Worm (Caenorhabditis elegans) whole organism, early embryonic: ENCODE data around the gene wdr-5.3.

Source experiments
- B0310.2 ChIP-seq: sonication (generic microtip); optimal IDR thresholded peaks from 2 replicates; lab custom pipeline; 2016; ENCODE audit warnings: mild to moderate bottlenecking, missing genetic modification characterization, missing compliant biosample characterization
- F13C5.2 ChIP-seq: sonication (generic microtip); optimal IDR thresholded peaks from 2 replicates; lab custom pipeline; 2017; ENCODE audit warnings: mild to moderate bottlenecking, missing genetic modification characterization, inconsistent platforms, missing compliant biosample characterization
- aly-1 ChIP-seq: sonication (generic microtip); optimal IDR thresholded peaks from 2 replicates; lab custom pipeline; 2016; ENCODE audit warnings: missing genetic modification characterization, missing compliant biosample characterization
- ama-1 ChIP-seq: fragments of 150-350 bp; optimal IDR thresholded peaks from 2 replicates; lab custom pipeline; 2014
- ceh-13 ChIP-seq: fragments of 200-800 bp; sonication (Bioruptor generic); optimal IDR thresholded peaks from 2 replicates; lab custom pipeline; 2018; ENCODE audit warnings: mild to moderate bottlenecking, missing genetic modification characterization, missing compliant biosample characterization
- ceh-36 ChIP-seq: sonication (generic microtip); optimal IDR thresholded peaks from 2 replicates; lab custom pipeline; 2016; ENCODE audit warnings: missing genetic modification characterization, inconsistent platforms, missing compliant biosample characterization
- ets-7 ChIP-seq: sonication (generic microtip); optimal IDR thresholded peaks from 2 replicates; lab custom pipeline; 2016; ENCODE audit warnings: missing genotype, missing genetic modification characterization, missing compliant biosample characterization
- flt-1 ChIP-seq: fragments of 200-800 bp; sonication (Bioruptor generic); IDR thresholded peaks from 2 replicates; pipeline ENCODE4 v1.3.6; 2022; ENCODE audit warnings: missing genetic modification characterization, missing compliant biosample characterization
- hmbx-1 ChIP-seq: sonication (generic microtip); optimal IDR thresholded peaks from 2 replicates; lab custom pipeline; 2016; ENCODE audit warnings: mild to moderate bottlenecking, missing genetic modification characterization, missing compliant biosample characterization
- hmg-4 ChIP-seq: fragments of 200-800 bp; sonication (Bioruptor generic); optimal IDR thresholded peaks from 2 replicates; lab custom pipeline; 2018; ENCODE audit warnings: mild to moderate bottlenecking, missing genetic modification characterization, missing compliant biosample characterization
- hnd-1 ChIP-seq: sonication (generic microtip); optimal IDR thresholded peaks from 2 replicates; lab custom pipeline; 2016; ENCODE audit warnings: missing genetic modification characterization, missing compliant biosample characterization
- pes-1 ChIP-seq: fragments of 200-800 bp; sonication (Bioruptor generic); IDR thresholded peaks from 2 replicates; pipeline ENCODE4 v1.3.6; 2022; ENCODE audit warnings: missing genetic modification reagents, missing genetic modification characterization, missing compliant biosample characterization
- scrt-1 ChIP-seq: fragments of 200-800 bp; sonication (Bioruptor generic); IDR thresholded peaks from 2 replicates; pipeline ENCODE4 v1.3.6; 2022; ENCODE audit warnings: missing genetic modification characterization, missing compliant biosample characterization
- sea-1 ChIP-seq: fragments of 200-800 bp; sonication (Bioruptor generic); conservative IDR thresholded peaks from 2 replicates; pipeline ENCODE4 v1.3.6; 2022; ENCODE audit warnings: missing genetic modification characterization, missing compliant biosample characterization
- tbx-11 ChIP-seq: fragments of 200-800 bp; sonication (Bioruptor generic); IDR thresholded peaks from 2 replicates; pipeline ENCODE4 v1.3.6; 2022; ENCODE audit warnings: missing genetic modification characterization, missing compliant biosample characterization
- tbx-37 ChIP-seq: fragments of 200-800 bp; sonication (Bioruptor generic); conservative IDR thresholded peaks from 2 replicates; pipeline ENCODE4 v1.3.6; 2022; ENCODE audit warnings: missing genetic modification reagents, missing genetic modification characterization, missing compliant biosample characterization
- tra-4 ChIP-seq: sonication (generic microtip); optimal IDR thresholded peaks from 2 replicates; lab custom pipeline; 2017; ENCODE audit warnings: missing genetic modification characterization, missing compliant biosample characterization

Gene wdr-5.3

DNA sequence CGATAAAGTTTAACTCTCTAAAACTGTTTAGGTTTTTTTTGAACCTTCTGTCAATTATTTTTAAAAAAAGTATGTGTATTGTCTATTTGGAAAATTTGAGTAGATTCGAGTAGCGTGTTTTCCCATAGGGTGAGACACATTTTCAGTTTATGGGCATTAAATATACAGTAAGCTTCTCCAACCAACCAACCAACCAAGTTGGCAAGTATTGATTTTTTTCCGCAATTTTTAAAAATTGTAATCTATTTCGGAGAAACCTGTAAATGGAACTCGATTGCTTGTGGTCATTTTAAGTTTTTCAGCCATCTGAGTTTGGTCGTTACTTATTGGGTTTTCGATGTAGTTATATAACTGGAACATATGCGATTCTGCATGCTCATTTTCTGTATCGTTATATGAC, 8.1 kb downstream of the wdr-5.3 start, which contains the start of gene srj-21:
srj-21 (plus strand) TSS at position 301 of the 400 bp plus-strand sequence.
- no peak for TF ChIP-seq ceh-36 (tag; lab: Kevin White, UChicago)
- no peak for TF ChIP-seq ets-7 (tag; lab: Kevin White, UChicago)
- TF ChIP-seq hmg-4 (GFP tag; lab: Kevin White, UChicago) = no peak
- TF ChIP-seq flt-1 = no peak
- no peak for TF ChIP-seq tbx-37
- TF ChIP-seq F13C5.2 (tag; lab: Kevin White, UChicago) = no peak
- TF ChIP-seq hnd-1 (tag; lab: Kevin White, UChicago) = no peak
- TF ChIP-seq hmbx-1 (tag; lab: Kevin White, UChicago) = no peak
- TF ChIP-seq tbx-11 (GFP tag; lab: Robert Waterston, UW) = no peak
- TF ChIP-seq B0310.2 (tag; lab: Kevin White, UChicago) = no peak
- TF ChIP-seq aly-1 (tag; lab: Kevin White, UChicago) = no peak
- no peak for TF ChIP-seq sea-1 (GFP tag; lab: Robert Waterston, UW)
- TF ChIP-seq ceh-13 (GFP tag; lab: Kevin White, UChicago) = no peak
- no peak for TF ChIP-seq ama-1 (lab: Kevin White, UChicago)
- TF ChIP-seq pes-1 (GFP tag; lab: Robert Waterston, UW) = no peak
- TF ChIP-seq scrt-1 (GFP tag; lab: Robert Waterston, UW) = no peak

DNA sequence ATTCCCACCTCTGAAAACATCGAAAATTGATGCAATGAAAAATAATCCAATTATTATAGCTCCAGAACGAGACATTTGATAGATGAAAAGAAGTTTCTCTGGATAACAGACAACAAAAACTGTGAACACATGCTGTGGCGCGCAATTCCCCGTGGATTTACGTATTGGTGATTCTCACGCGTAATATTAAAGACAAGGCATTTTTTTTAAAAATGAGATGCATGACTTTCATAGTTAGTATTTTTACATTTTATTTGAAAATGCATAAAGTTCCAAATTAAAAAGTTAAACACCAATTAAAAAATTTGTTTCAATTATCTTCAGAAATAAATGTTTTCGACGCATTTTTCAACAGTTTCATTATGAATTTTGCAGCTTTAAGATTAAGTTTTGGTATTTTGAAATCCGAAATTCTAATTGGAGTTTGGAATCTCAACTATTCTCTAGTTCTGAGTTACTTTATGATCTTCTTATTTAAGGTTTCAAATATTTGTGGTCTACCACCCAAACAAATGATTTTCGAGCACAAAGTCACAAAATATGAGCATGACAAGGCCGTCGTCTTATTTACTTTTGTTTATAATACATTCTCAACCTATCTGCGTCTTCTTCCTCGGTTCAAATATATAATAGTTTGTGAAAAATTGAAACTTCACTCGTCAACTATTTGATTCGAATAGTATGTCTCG, 10.5 kb downstream of the wdr-5.3 start, which contains the start of the genes selt-1.2 and F28H7.2:
selt-1.2 (minus strand) TSS at position 101 of the 689 bp plus-strand sequence.
F28H7.2 (plus strand) TSS at position 639 of the 689 bp plus-strand sequence.
- TF ChIP-seq hmg-4 (GFP tag; lab: Kevin White, UChicago) (no peak), ama-1 (lab: Kevin White, UChicago) (no peak), tra-4 (tag; lab: Kevin White, UChicago) (no peak), pes-1 (GFP tag; lab: Robert Waterston, UW) (no peak), F13C5.2 (tag; lab: Kevin White, UChicago) (no peak)

DNA sequence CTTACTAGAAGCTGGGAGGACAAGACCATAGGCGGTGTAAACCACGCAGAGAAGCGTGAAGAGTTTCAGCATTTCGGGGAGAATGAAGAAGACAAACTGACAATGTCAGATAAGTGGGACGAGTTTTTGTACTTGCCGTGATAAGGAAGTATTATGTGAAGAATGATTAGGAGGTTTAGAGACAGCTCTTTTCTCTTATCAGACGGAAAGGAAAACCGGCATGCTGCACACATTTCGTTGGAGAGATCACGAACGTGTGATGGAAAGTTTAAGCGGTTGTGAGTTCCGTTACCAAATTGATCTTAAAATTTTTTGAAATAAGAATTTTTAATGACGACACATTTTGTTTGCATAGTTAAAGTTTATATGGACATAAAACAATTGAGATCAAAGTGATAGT, 13.7 kb downstream of the wdr-5.3 start, which contains the start of gene F28H7.3:
F28H7.3 (minus strand) TSS at position 159 of the 400 bp plus-strand sequence.
- TF ChIP-seq hmbx-1 (tag; lab: Kevin White, UChicago) (no peak), F13C5.2 (tag; lab: Kevin White, UChicago) (no peak), tra-4 (tag; lab: Kevin White, UChicago) (no peak)

DNA sequence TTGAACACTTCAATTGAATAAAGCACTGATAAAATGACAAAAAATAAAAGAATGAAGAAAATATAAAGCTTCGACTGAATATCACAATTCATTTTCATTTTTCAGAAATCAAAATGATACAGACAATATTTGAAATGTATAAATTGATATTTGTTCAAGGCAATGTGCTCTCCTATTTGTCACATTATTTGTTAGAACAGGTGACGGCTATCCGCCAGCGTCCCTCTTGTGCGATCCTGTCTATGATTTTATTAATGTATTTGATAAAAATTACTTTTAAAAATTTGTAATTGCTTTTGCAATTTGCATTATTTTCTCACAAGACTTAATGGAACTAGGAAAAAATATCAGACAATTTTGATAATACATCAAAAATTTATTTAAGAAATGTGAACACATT, 17.1 kb downstream of the wdr-5.3 start, which contains the start of gene F28H7.7:
F28H7.7 (minus strand) TSS at position 101 of the 400 bp plus-strand sequence.
- TF ChIP-seq hmbx-1 (tag; lab: Kevin White, UChicago) (no peak), scrt-1 (GFP tag; lab: Robert Waterston, UW) (no peak), ceh-36 (tag; lab: Kevin White, UChicago) (no peak), ama-1 (lab: Kevin White, UChicago) (no peak), tbx-11 (GFP tag; lab: Robert Waterston, UW) (no peak), ets-7 (tag; lab: Kevin White, UChicago) (no peak), pes-1 (GFP tag; lab: Robert Waterston, UW) (no peak), sea-1 (GFP tag; lab: Robert Waterston, UW) (no peak), aly-1 (tag; lab: Kevin White, UChicago) (no peak), ceh-13 (GFP tag; lab: Kevin White, UChicago) (no peak)

DNA sequence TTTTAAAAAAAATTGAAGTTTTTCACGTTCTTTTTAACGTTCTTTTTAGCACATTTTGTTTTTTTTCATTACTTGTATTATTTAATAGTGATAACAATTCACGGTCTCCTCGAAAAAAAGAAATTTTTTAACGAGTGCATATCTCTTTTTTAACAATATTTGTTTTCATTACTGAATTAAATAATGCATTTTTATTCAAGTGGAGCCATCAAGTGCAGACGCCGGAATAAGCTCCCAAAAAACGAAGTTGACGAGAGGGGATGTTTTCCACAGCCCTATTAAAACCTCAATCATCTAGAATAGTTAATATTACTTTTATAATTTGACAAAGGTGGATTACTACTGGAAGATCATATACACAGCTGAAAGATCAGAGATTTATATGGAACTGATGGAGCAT, 19.8 kb downstream of the wdr-5.3 start, which contains the start of gene irld-6:
irld-6 (minus strand) TSS at position 101 of the 400 bp plus-strand sequence.
- TF ChIP-seq tra-4 (tag; lab: Kevin White, UChicago) (no peak), ama-1 (lab: Kevin White, UChicago) (no peak), scrt-1 (GFP tag; lab: Robert Waterston, UW) (no peak), tbx-11 (GFP tag; lab: Robert Waterston, UW) (no peak), ceh-13 (GFP tag; lab: Kevin White, UChicago) (no peak), hmg-4 (GFP tag; lab: Kevin White, UChicago) (no peak), hmbx-1 (tag; lab: Kevin White, UChicago) (no peak), F13C5.2 (tag; lab: Kevin White, UChicago) (no peak), pes-1 (GFP tag; lab: Robert Waterston, UW) (no peak)

DNA sequence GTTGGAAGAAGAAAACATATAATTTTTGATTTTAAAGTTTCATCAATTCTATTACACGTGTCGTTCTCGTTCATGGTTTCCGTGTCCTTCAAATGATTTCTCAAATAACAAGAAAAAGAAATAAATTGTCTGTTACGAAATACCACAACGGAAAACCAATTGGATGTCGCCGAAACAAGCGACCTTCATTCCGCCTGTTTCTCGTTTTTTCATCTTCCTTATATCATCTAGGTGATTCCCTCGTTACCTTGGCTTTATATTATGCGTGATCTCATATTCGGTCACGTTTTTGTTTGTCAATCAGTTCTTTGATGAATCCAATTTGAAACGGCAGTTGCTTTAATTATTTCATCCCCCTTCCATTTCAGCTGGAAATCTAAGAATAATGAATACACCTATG, 20.2 kb downstream of the wdr-5.3 start:
- TF ChIP-seq ceh-36 (tag; lab: Kevin White, UChicago) (no peak), hmg-4 (GFP tag; lab: Kevin White, UChicago) (no peak), ama-1 (lab: Kevin White, UChicago) (no peak)

DNA sequence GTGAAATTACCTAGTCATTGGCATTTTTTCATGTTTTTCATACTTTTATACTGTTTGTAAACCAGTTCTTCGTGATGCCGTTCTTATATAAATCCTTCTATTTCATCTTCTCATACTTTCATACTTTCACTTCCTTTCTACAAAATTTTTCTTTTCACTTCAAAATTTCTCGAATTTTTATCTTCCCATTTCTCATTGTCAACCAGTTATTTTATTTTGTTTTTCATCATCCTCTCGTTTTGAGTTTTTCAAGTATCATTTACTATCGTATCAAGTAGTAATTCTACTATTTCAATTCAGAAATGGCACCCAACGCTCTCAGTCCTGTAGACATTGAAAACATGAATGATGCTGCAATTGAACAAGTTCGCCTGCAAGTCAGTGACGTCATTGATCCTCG, 21.7 kb downstream of the wdr-5.3 start, which contains the start of gene F28H7.8:
F28H7.8 (plus strand) TSS at position 301 of the 400 bp plus-strand sequence.
- TF ChIP-seq aly-1 (tag; lab: Kevin White, UChicago) = no peak
- no peak for TF ChIP-seq tbx-11 (GFP tag; lab: Robert Waterston, UW)
- TF ChIP-seq ets-7 (tag; lab: Kevin White, UChicago) = no peak
- no peak for TF ChIP-seq sea-1 (GFP tag; lab: Robert Waterston, UW)
- no peak for TF ChIP-seq tbx-37
- no peak for TF ChIP-seq hmg-4 (GFP tag; lab: Kevin White, UChicago)
- no peak for TF ChIP-seq B0310.2 (tag; lab: Kevin White, UChicago)
